Fruit fly (Drosophila melanogaster) whole organism, wandering third instar larva: ENCODE data around the gene CG34293.

Source experiments
- Dfd ChIP-seq: fragments of >200 bp; optimal IDR thresholded peaks from 2 replicates; lab custom pipeline; 2017; ENCODE audit warnings: missing biosample characterization, missing genetic modification characterization
- Hnf4 ChIP-seq: fragments of 200-800 bp; sonication (Bioruptor generic); optimal IDR thresholded peaks from 2 replicates; lab custom pipeline; 2016; ENCODE audit warnings: missing biosample characterization, mild to moderate bottlenecking, missing genetic modification characterization
- Hr78 ChIP-seq: fragments of >200 bp; optimal IDR thresholded peaks from 2 replicates; lab custom pipeline; 2017; ENCODE audit warnings: missing biosample characterization, missing genetic modification characterization
- Jra ChIP-seq: sonication (Bioruptor generic); optimal IDR thresholded peaks from 2 replicates; lab custom pipeline; 2016; ENCODE audit warnings: missing biosample characterization, missing genetic modification characterization
- Myc ChIP-seq: fragments of >200 bp; optimal IDR thresholded peaks from 2 replicates; lab custom pipeline; 2017
- OdsH ChIP-seq: fragments of 200-800 bp; sonication (Bioruptor generic); optimal IDR thresholded peaks from 2 replicates; lab custom pipeline; 2016; ENCODE audit warnings: missing biosample characterization, mild to moderate bottlenecking, missing genetic modification characterization
- fru ChIP-seq: fragments of 200-800 bp; sonication (Bioruptor generic); optimal IDR thresholded peaks from 3 replicates; lab custom pipeline; 2016; ENCODE audit warnings: missing biosample characterization, mild to moderate bottlenecking, missing genetic modification characterization
- lola ChIP-seq: fragments of >200 bp; optimal IDR thresholded peaks from 2 replicates; lab custom pipeline; 2017; ENCODE audit warnings: missing biosample characterization, missing genetic modification characterization
- pan ChIP-seq: fragments of >200 bp; optimal IDR thresholded peaks from 2 replicates; lab custom pipeline; 2017
- rgr ChIP-seq: fragments of 200-800 bp; sonication (Bioruptor generic); optimal IDR thresholded peaks from 3 replicates; lab custom pipeline; 2016; ENCODE audit warnings: missing biosample characterization, mild to moderate bottlenecking, missing genetic modification characterization

DNA sequence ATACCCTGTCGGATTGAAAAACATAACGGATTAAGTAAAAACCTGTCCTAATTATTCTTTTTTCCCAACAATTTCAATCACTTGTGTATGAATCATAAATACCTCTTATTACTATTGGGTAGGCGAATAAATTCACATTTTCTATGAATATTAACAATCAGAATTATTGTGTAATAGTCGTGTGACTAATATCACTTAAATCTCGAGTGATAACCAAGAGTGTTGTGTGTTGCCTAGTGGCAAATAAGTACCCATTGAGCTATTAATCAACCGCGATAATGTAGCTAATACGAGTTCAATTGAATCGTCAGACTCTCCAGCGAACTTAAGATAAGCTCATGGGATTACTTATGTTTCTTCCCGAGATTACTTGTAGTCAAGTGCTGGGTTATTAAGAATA, 5.5 kb downstream of the CG34293 start:
- TF ChIP-seq Jra: no peak
- TF ChIP-seq Hr78 (GFP tag; lab: Kevin White, UChicago): no peak
- TF ChIP-seq Hnf4 (GFP tag; lab: Kevin White, UChicago): no peak
- TF ChIP-seq Dfd (GFP tag; lab: Kevin White, UChicago): no peak
- no peak for TF ChIP-seq lola (GFP tag; lab: Kevin White, UChicago)
- TF ChIP-seq OdsH: no peak
- TF ChIP-seq rgr (GFP tag; lab: Kevin White, UChicago): no peak
- no peak for TF ChIP-seq fru (GFP tag; lab: Kevin White, UChicago)
- TF ChIP-seq Myc: no peak
- no peak for TF ChIP-seq pan (lab: Kevin White, UChicago)
